ENCODE assay signal across 1 fruit fly cellular context in genomic region chr2L:19252410-19252809, dm6.
TF ChIP-seq lines count a peak whose summit lies in the region.

No protein-coding gene starts in this region.

TF ChIP-seq in whole organism, embryonic, 481 proteins besides CTCF, POLR2A, EP300 and RAD21 (continued from another document and continues in another):
- TF ChIP-seq CG34376 (GFP tag; optimal IDR thresholded peaks at IDR 0.05; lab: Kevin White, UChicago) (no peak), CG11560 (tag; IDR thresholded peaks at IDR 0.05; lab: Robert Waterston, UW) (0 out of 3 replicates have a peak, but pooled peaks have one; percentile 50), CG34422 (GFP tag; IDR thresholded peaks at IDR 0.05; lab: Robert Waterston, UW) (peak; percentile 41; the same call in 1 of the 3 replicates), corto (GFP tag; optimal IDR thresholded peaks at IDR 0.05; lab: Kevin White, UChicago) (no peak), unpg (GFP tag; optimal IDR thresholded peaks at IDR 0.05; lab: Kevin White, UChicago) (peak; percentile 51), cad (GFP tag; optimal IDR thresholded peaks at IDR 0.05; lab: Kevin White, UChicago) (no peak), peb (GFP tag; IDR thresholded peaks at IDR 0.05; lab: Robert Waterston, UW) (no peak), CG10565 (GFP tag; optimal IDR thresholded peaks at IDR 0.05; lab: Kevin White, UChicago) (no peak), hb (GFP tag; IDR thresholded peaks at IDR 0.05; lab: Robert Waterston, UW; ENCODE audit: partially characterized antibody) (no peak), CG9817 (tag; optimal IDR thresholded peaks at IDR 0.05; lab: Kevin White, UChicago) (no peak), Scr (GFP tag; IDR thresholded peaks at IDR 0.05; lab: Robert Waterston, UW; ENCODE audit: partially characterized antibody) (no peak), hkb (optimal IDR thresholded peaks at IDR 0.05; lab: Kevin White, UChicago) (no peak), hkb (GFP tag; IDR thresholded peaks at IDR 0.05; lab: Robert Waterston, UW) (no peak; the same call in 1 of the 2 replicates), en (GFP tag; optimal IDR thresholded peaks at IDR 0.05; lab: Kevin White, UChicago) (no peak), CG8478 (optimal IDR thresholded peaks at IDR 0.05; lab: Kevin White, UChicago) (no peak), bbx (GFP tag; IDR thresholded peaks at IDR 0.05; lab: Robert Waterston, UW; ENCODE audit: partially characterized antibody) (no peak), Opbp (GFP tag; IDR thresholded peaks at IDR 0.05; lab: Robert Waterston, UW; ENCODE audit: partially characterized antibody) (no peak), so (GFP tag; IDR thresholded peaks at IDR 0.05; lab: Robert Waterston, UW) (0 out of 3 replicates have a peak, but pooled peaks have one; percentile 55), CG4360 (GFP tag; IDR thresholded peaks at IDR 0.05; lab: Robert Waterston, UW) (no peak), CG18599 (GFP tag; optimal IDR thresholded peaks at IDR 0.05; lab: Kevin White, UChicago) (peak; percentile 18), otp (GFP tag; IDR thresholded peaks at IDR 0.05; lab: Robert Waterston, UW) (no peak), CG2202 (tag; optimal IDR thresholded peaks at IDR 0.05; lab: Kevin White, UChicago) (no peak), insv (GFP tag; optimal IDR thresholded peaks at IDR 0.05; lab: Kevin White, UChicago) (no peak), psq (GFP tag; optimal IDR thresholded peaks at IDR 0.05; lab: Kevin White, UChicago) (no peak), CG11504 (tag; optimal IDR thresholded peaks at IDR 0.05; lab: Kevin White, UChicago) (peak; percentile 49), Neu2 (GFP tag; optimal IDR thresholded peaks at IDR 0.05; lab: Kevin White, UChicago; ENCODE audit: borderline replicate concordance) (no peak), kni (GFP tag; optimal IDR thresholded peaks at IDR 0.05; lab: Kevin White, UChicago) (no peak), CG8290 (GFP tag; optimal IDR thresholded peaks at IDR 0.05; lab: Kevin White, UChicago) (no peak), CG8290 (tag; optimal IDR thresholded peaks at IDR 0.05; lab: Kevin White, UChicago) (no peak), Six4 (GFP tag; optimal IDR thresholded peaks at IDR 0.05; lab: Kevin White, UChicago) (no peak), CG18476 (GFP tag; optimal IDR thresholded peaks at IDR 0.05; lab: Kevin White, UChicago) (no peak), Eip74EF (GFP tag; optimal IDR thresholded peaks at IDR 0.05; lab: Kevin White, UChicago) (peak in 1 of 2 experiments; percentile 15), CG17328 (GFP tag; IDR thresholded peaks at IDR 0.05; lab: Robert Waterston, UW) (peak; percentile 47; the same call in 1 of the 2 replicates), fru (optimal IDR thresholded peaks at IDR 0.05; lab: Kevin White, UChicago) (no peak), Dbx (GFP tag; IDR thresholded peaks at IDR 0.05; lab: Robert Waterston, UW) (no peak), Antp (GFP tag; optimal IDR thresholded peaks at IDR 0.05; lab: Kevin White, UChicago) (no peak), Med (GFP tag; lab: Kevin White, UChicago) (no peak), phol (tag; optimal IDR thresholded peaks at IDR 0.05; lab: Kevin White, UChicago) (peak; percentile 7), CG14965 (GFP tag; optimal IDR thresholded peaks at IDR 0.05; lab: Kevin White, UChicago; ENCODE audit: borderline replicate concordance) (no peak), CG17359 (tag; optimal IDR thresholded peaks at IDR 0.05; lab: Kevin White, UChicago) (peak; percentile 31), Blimp-1 (GFP tag; optimal IDR thresholded peaks at IDR 0.05; lab: Kevin White, UChicago) (peak; percentile 4), repo (GFP tag; optimal IDR thresholded peaks at IDR 0.05; lab: Kevin White, UChicago) (no peak), chinmo (GFP tag; IDR thresholded peaks at IDR 0.05; lab: Robert Waterston, UW; ENCODE audit: partially characterized antibody) (no peak), CG11696 (GFP tag; IDR thresholded peaks at IDR 0.05; lab: Robert Waterston, UW) (no peak), CG16815 (GFP tag; optimal IDR thresholded peaks at IDR 0.05; lab: Kevin White, UChicago) (no peak), CG7928 (GFP tag; optimal IDR thresholded peaks at IDR 0.05; lab: Kevin White, UChicago) (no peak), Aef1 (GFP tag; IDR thresholded peaks at IDR 0.05; lab: Robert Waterston, UW) (no peak), Hmr (GFP tag; optimal IDR thresholded peaks at IDR 0.05; lab: Kevin White, UChicago) (peak; percentile 23), Lim3 (GFP tag; IDR thresholded peaks at IDR 0.05; lab: Robert Waterston, UW) (no peak), unc-4 (GFP tag; IDR thresholded peaks at IDR 0.05; lab: Robert Waterston, UW; ENCODE audit: partially characterized antibody) (no peak), CG4328 (GFP tag; optimal IDR thresholded peaks at IDR 0.05; lab: Kevin White, UChicago) (no peak), CG4730 (GFP tag; IDR thresholded peaks at IDR 0.05; lab: Robert Waterston, UW) (no peak), CG11085 (GFP tag; IDR thresholded peaks at IDR 0.05; lab: Robert Waterston, UW) (no peak), lbe (GFP tag; optimal IDR thresholded peaks at IDR 0.05; lab: Kevin White, UChicago) (no peak), Meics (GFP tag; optimal IDR thresholded peaks at IDR 0.05; lab: Kevin White, UChicago) (no peak), Dek (tag; optimal IDR thresholded peaks at IDR 0.05; lab: Kevin White, UChicago) (no peak), aop (GFP tag; IDR thresholded peaks at IDR 0.05; lab: Robert Waterston, UW) (no peak), CG6254 (GFP tag; optimal IDR thresholded peaks at IDR 0.05; lab: Kevin White, UChicago) (no peak), Taf1 (GFP tag; IDR thresholded peaks at IDR 0.05; lab: Robert Waterston, UW) (no peak), CG30020 (tag; optimal IDR thresholded peaks at IDR 0.05; lab: Kevin White, UChicago) (no peak), Side (GFP tag; optimal IDR thresholded peaks at IDR 0.05; lab: Kevin White, UChicago) (no peak), CG10274 (GFP tag; optimal IDR thresholded peaks at IDR 0.05; lab: Kevin White, UChicago) (no peak), CG6175 (GFP tag; IDR thresholded peaks at IDR 0.05; lab: Robert Waterston, UW) (no peak), Deaf1 (tag; optimal IDR thresholded peaks at IDR 0.05; lab: Kevin White, UChicago) (no peak), CG4854 (GFP tag; optimal IDR thresholded peaks at IDR 0.05; lab: Kevin White, UChicago) (no peak), CG17912 (GFP tag; optimal IDR thresholded peaks at IDR 0.05; lab: Kevin White, UChicago) (no peak), CG16863 (GFP tag; optimal IDR thresholded peaks at IDR 0.05; lab: Kevin White, UChicago) (no peak), Hr3 (GFP tag; optimal IDR thresholded peaks at IDR 0.05; lab: Kevin White, UChicago) (peak; percentile 18), CG8944 (GFP tag; optimal IDR thresholded peaks at IDR 0.05; lab: Kevin White, UChicago) (peak; percentile 7), CG4424 (GFP tag; optimal IDR thresholded peaks at IDR 0.05; lab: Kevin White, UChicago) (no peak), Mrtf (GFP tag; IDR thresholded peaks at IDR 0.05; lab: Robert Waterston, UW) (peak; percentile 55; the same call in 1 of the 3 replicates), Sin3A (optimal IDR thresholded peaks at IDR 0.05; lab: Kevin White, UChicago) (no peak), row (GFP tag; IDR thresholded peaks at IDR 0.05; lab: Robert Waterston, UW) (peak; percentile 70), fd102C (GFP tag; optimal IDR thresholded peaks at IDR 0.05; lab: Kevin White, UChicago) (no peak), exex (tag; optimal IDR thresholded peaks at IDR 0.05; lab: Kevin White, UChicago) (no peak), lola (GFP tag; optimal IDR thresholded peaks at IDR 0.05; lab: Kevin White, UChicago) (no peak), Bteb2 (GFP tag; optimal IDR thresholded peaks at IDR 0.05; lab: Kevin White, UChicago) (no peak), salm (tag; optimal IDR thresholded peaks at IDR 0.05; lab: Kevin White, UChicago) (no peak), Trl (optimal IDR thresholded peaks at IDR 0.05; lab: Kevin White, UChicago) (no peak), Trl (GFP tag; optimal IDR thresholded peaks at IDR 0.05; lab: Kevin White, UChicago) (no peak), zen (tag; optimal IDR thresholded peaks at IDR 0.05; lab: Kevin White, UChicago) (no peak), CG13287 (GFP tag; IDR thresholded peaks at IDR 0.05; lab: Robert Waterston, UW; ENCODE audit: partially characterized antibody) (no peak), maf-S (GFP tag; optimal IDR thresholded peaks at IDR 0.05; lab: Kevin White, UChicago) (no peak), Hey (tag; optimal IDR thresholded peaks at IDR 0.05; lab: Kevin White, UChicago) (no peak), Ravus (GFP tag; IDR thresholded peaks at IDR 0.05; lab: Robert Waterston, UW) (no peak), Sox100B (GFP tag; optimal IDR thresholded peaks at IDR 0.05; lab: Kevin White, UChicago) (peak; percentile 44), D19A (tag; optimal IDR thresholded peaks at IDR 0.05; lab: Kevin White, UChicago) (peak; percentile 41), CG1792 (GFP tag; optimal IDR thresholded peaks at IDR 0.05; lab: Kevin White, UChicago) (no peak), Ssrp (tag; optimal IDR thresholded peaks at IDR 0.05; lab: Kevin White, UChicago) (peak; percentile 43), CG12071 (GFP tag; optimal IDR thresholded peaks at IDR 0.05; lab: Kevin White, UChicago) (no peak), CG11456 (GFP tag; IDR thresholded peaks at IDR 0.05; lab: Robert Waterston, UW) (no peak), D (optimal IDR thresholded peaks at IDR 0.05; lab: Kevin White, UChicago) (no peak), D (GFP tag; optimal IDR thresholded peaks at IDR 0.05; lab: Kevin White, UChicago) (no peak), pho (GFP tag; optimal IDR thresholded peaks at IDR 0.05; lab: Kevin White, UChicago) (no peak), chif (GFP tag; optimal IDR thresholded peaks at IDR 0.05; lab: Kevin White, UChicago) (peak; percentile 10 to 31), sqz (GFP tag; optimal IDR thresholded peaks at IDR 0.05; lab: Kevin White, UChicago) (no peak), CG7786 (GFP tag; optimal IDR thresholded peaks at IDR 0.05; lab: Kevin White, UChicago) (no peak), CG33213 (GFP tag; optimal IDR thresholded peaks at IDR 0.05; lab: Kevin White, UChicago) (no peak), ems (GFP tag; optimal IDR thresholded peaks at IDR 0.05; lab: Kevin White, UChicago) (no peak), fd64A (GFP tag; optimal IDR thresholded peaks at IDR 0.05; lab: Kevin White, UChicago) (no peak), PHDP (tag; optimal IDR thresholded peaks at IDR 0.05; lab: Kevin White, UChicago) (no peak), wdn (GFP tag; IDR thresholded peaks at IDR 0.05; lab: Robert Waterston, UW) (no peak), Bgb (GFP tag; IDR thresholded peaks at IDR 0.05; lab: Robert Waterston, UW; ENCODE audit: partially characterized antibody) (no peak), CG8388 (GFP tag; optimal IDR thresholded peaks at IDR 0.05; lab: Kevin White, UChicago) (peak; percentile 35), z (GFP tag; IDR thresholded peaks at IDR 0.05; lab: Robert Waterston, UW) (no peak), CG13424 (tag; optimal IDR thresholded peaks at IDR 0.05; lab: Kevin White, UChicago) (no peak), CG30403 (GFP tag; optimal IDR thresholded peaks at IDR 0.05; lab: Kevin White, UChicago) (peak; percentile 26), CG3726 (GFP tag; IDR thresholded peaks at IDR 0.05; lab: Robert Waterston, UW) (no peak), CG7357 (GFP tag; IDR thresholded peaks at IDR 0.05; lab: Robert Waterston, UW) (no peak), jigr1 (GFP tag; IDR thresholded peaks at IDR 0.05; lab: Robert Waterston, UW) (no peak), Camta (GFP tag; optimal IDR thresholded peaks at IDR 0.05; lab: Kevin White, UChicago) (no peak), tx (GFP tag; optimal IDR thresholded peaks at IDR 0.05; lab: Kevin White, UChicago) (peak; percentile 2), CG3847 (GFP tag; IDR thresholded peaks at IDR 0.05; lab: Robert Waterston, UW) (no peak), klu (GFP tag; IDR thresholded peaks at IDR 0.05; lab: Robert Waterston, UW) (no peak), H15 (GFP tag; IDR thresholded peaks at IDR 0.05; lab: Robert Waterston, UW) (no peak), Tbp (GFP tag; optimal IDR thresholded peaks at IDR 0.05; lab: Kevin White, UChicago) (no peak), CG6791 (GFP tag; IDR thresholded peaks at IDR 0.05; lab: Robert Waterston, UW; ENCODE audit: partially characterized antibody) (no peak), Hr78 (GFP tag; optimal IDR thresholded peaks at IDR 0.05; lab: Kevin White, UChicago) (peak in 1 of 2 experiments; percentile 39), CG1024 (GFP tag; IDR thresholded peaks at IDR 0.05; lab: Robert Waterston, UW) (0 out of 2 replicates have a peak, but pooled peaks have one; percentile 22), br (optimal IDR thresholded peaks at IDR 0.05; lab: Kevin White, UChicago) (no peak), tgo (GFP tag; IDR thresholded peaks at IDR 0.05; lab: Robert Waterston, UW) (peak; percentile 69), ewg (GFP tag; optimal IDR thresholded peaks at IDR 0.05; lab: Kevin White, UChicago) (peak; percentile 49), YL-1 (GFP tag; optimal IDR thresholded peaks at IDR 0.05; lab: Kevin White, UChicago) (no peak), pros (GFP tag; optimal IDR thresholded peaks at IDR 0.05; lab: Kevin White, UChicago) (no peak), crp (GFP tag; optimal IDR thresholded peaks at IDR 0.05; lab: Kevin White, UChicago) (no peak), Ada2b (GFP tag; IDR thresholded peaks at IDR 0.05; lab: Robert Waterston, UW) (no peak), CG17385 (GFP tag; optimal IDR thresholded peaks at IDR 0.05; lab: Kevin White, UChicago) (peak; percentile 30), fd3F (GFP tag; optimal IDR thresholded peaks at IDR 0.05; lab: Kevin White, UChicago) (no peak), CG3163 (GFP tag; optimal IDR thresholded peaks at IDR 0.05; lab: Kevin White, UChicago) (no peak), ind (GFP tag; optimal IDR thresholded peaks at IDR 0.05; lab: Kevin White, UChicago) (peak; percentile 3), CG5953 (GFP tag; IDR thresholded peaks at IDR 0.05; lab: Robert Waterston, UW) (0 out of 2 replicates have a peak, but pooled peaks have one; percentile 29), CG6272 (GFP tag; IDR thresholded peaks at IDR 0.05; lab: Robert Waterston, UW) (no peak), MTF-1 (GFP tag; optimal IDR thresholded peaks at IDR 0.05; lab: Kevin White, UChicago; ENCODE audit: borderline replicate concordance) (no peak), Jarid2 (GFP tag; optimal IDR thresholded peaks at IDR 0.05; lab: Kevin White, UChicago) (no peak), CG7745 (tag; optimal IDR thresholded peaks at IDR 0.05; lab: Kevin White, UChicago) (no peak), nau (GFP tag; optimal IDR thresholded peaks at IDR 0.05; lab: Kevin White, UChicago) (no peak), CG10147 (GFP tag; optimal IDR thresholded peaks at IDR 0.05; lab: Kevin White, UChicago) (no peak)
